Worm (Caenorhabditis elegans) whole organism, mixed stage, embryonic: ENCODE data around the gene srx-28.

Source experiments
- elt-3 ChIP-seq: fragments of 150-350 bp; optimal IDR thresholded peaks from 2 replicates; lab custom pipeline; 2014; ENCODE audit warnings: missing biosample characterization, missing genetic modification characterization
- mab-5 ChIP-seq: fragments of 150-350 bp; optimal IDR thresholded peaks from 2 replicates; lab custom pipeline; 2014; ENCODE audit warnings: missing biosample characterization, missing genetic modification characterization
- nhr-12 ChIP-seq: fragments of 150-350 bp; optimal IDR thresholded peaks from 2 replicates; lab custom pipeline; 2014; ENCODE audit warnings: missing biosample characterization, missing genetic modification characterization
- nhr-2 ChIP-seq: fragments of 150-350 bp; optimal IDR thresholded peaks from 2 replicates; lab custom pipeline; 2014; ENCODE audit warnings: missing biosample characterization, missing genetic modification characterization
- nhr-237 ChIP-seq: fragments of 150-350 bp; optimal IDR thresholded peaks from 2 replicates; lab custom pipeline; 2014; ENCODE audit warnings: missing biosample characterization, missing genetic modification characterization
- nhr-76 ChIP-seq: sonication (generic microtip); optimal IDR thresholded peaks from 2 replicates; lab custom pipeline; 2017; ENCODE audit warnings: missing biosample characterization, missing genetic modification characterization
- snpc-4 ChIP-seq: fragments of 150-350 bp; optimal IDR thresholded peaks from 2 replicates; lab custom pipeline; 2014; ENCODE audit warnings: missing biosample characterization, missing genetic modification characterization
- tbx-8 ChIP-seq: fragments of 200-800 bp; sonication (Bioruptor generic); optimal IDR thresholded peaks from 2 replicates; lab custom pipeline; 2018; ENCODE audit warnings: mild to moderate bottlenecking, missing genetic modification characterization, moderate library complexity, missing compliant biosample characterization
- ztf-11 ChIP-seq: fragments of 150-350 bp; optimal IDR thresholded peaks from 2 replicates; lab custom pipeline; 2014; ENCODE audit warnings: missing biosample characterization, missing genetic modification characterization

DNA sequence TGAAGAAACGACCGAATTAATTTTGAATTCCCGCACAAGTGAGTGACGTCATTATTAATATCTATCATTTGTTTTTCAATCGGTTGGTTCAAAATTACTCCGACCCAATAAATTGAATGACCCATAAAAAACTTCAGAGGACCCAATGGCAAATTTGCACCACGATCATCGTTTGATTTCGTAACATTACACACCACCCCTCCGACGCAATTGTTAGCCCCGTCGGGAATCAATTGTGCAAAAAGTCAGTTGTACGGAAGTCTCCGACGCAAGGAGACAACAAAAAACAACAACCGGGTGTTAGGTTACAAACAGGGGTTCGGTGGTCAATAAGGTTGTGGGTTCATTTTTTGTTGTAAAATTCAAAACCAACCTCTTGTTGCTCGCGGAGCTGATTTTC is 44.9 kb upstream of the srx-28 start:
- TF ChIP-seq snpc-4 (tag; lab: Kevin White, UChicago): no peak
- no peak for TF ChIP-seq nhr-12 (tag; lab: Kevin White, UChicago)
- no peak for TF ChIP-seq nhr-2 (tag; lab: Kevin White, UChicago)
- no peak for TF ChIP-seq elt-3
- no peak for TF ChIP-seq mab-5 (tag; lab: Kevin White, UChicago)
- TF ChIP-seq nhr-237: no peak
- TF ChIP-seq ztf-11 (tag; lab: Kevin White, UChicago): no peak
- TF ChIP-seq tbx-8 (GFP tag; lab: Kevin White, UChicago): no peak
- no peak for TF ChIP-seq nhr-76
